Fruit fly (Drosophila melanogaster) whole organism, adult: ENCODE measurements around the gene CG13884.

Experiments
- CG5204 ChIP-seq: fragments of 200-800 bp; sonication (Bioruptor generic); optimal IDR thresholded peaks from 2 replicates; lab custom pipeline; 2016; ENCODE audit warnings: missing biosample characterization, missing genetic modification characterization
- CG7045 ChIP-seq: fragments of 200-800 bp; sonication (Bioruptor generic); optimal IDR thresholded peaks from 2 replicates; lab custom pipeline; 2017; ENCODE audit warnings: missing biosample characterization, mild to moderate bottlenecking, missing genetic modification characterization
- pad ChIP-seq: fragments of 200-800 bp; sonication (Bioruptor generic); optimal IDR thresholded peaks from 3 replicates; lab custom pipeline; 2017; ENCODE audit warnings: missing biosample characterization, missing genetic modification characterization, mild to moderate bottlenecking, moderate library complexity, missing genetic modification reagents

- TF ChIP-seq pad (GFP tag; lab: Kevin White, UChicago) (no peak), CG5204 (GFP tag; lab: Kevin White, UChicago) (no peak), CG7045 (no peak)
These were observed 25.7 kb downstream of the CG13884 start for dm6 chr3L:340569-340968.
